Fruit fly (Drosophila melanogaster): Measurements from ENCODE around the gene eRF3.

eRF3 gene

DNA sequence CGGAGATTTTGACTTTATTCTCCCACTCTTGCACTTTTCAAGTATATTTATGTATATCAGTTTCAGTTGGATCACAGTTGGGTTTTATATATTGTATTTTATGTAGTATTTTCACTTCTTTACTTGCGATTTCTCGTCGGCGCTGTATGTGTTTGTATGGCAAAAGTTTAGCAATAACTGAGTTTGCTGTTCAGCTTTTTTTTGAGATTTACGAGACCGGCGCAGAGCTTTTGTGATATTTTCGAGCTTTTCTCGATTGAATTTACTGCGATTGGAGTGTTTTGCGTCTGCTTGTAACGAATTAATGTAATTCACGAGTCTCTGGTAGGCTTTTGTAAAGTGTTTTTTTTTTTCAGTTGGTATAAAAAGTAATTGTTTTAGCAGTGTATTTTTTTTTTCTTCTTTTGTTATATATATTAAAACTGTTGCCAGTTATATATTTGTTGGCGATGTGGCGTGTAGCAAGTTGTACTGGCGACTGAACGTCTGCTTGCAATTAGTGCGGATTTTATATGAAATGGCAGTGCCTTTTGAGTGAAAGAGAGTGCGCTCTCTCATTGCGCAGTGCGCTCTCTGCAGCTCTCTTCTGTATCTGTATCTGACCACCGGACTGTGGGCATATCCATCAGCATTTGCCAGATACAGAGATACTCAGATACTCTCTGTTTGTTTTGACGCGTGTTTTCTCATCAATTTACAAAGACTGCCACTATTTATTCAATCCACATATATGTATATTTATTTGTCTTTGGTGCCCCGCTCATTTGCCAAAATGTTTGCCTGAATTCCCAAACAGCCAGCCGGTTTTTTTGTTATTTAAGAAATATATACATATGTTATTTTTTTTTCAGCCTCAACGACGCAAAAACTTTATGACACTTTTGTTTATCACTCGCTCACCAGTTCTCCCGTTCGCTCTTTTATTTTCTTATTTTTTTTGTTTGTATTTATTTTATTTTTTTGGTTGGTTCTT lies 26.8 kb downstream of the eRF3 start (continued):
- TF ChIP-seq CG6792 (GFP tag; optimal IDR thresholded peaks at IDR 0.05), result peak; percentile 32
- TF ChIP-seq CG34406 (GFP tag; optimal IDR thresholded peaks at IDR 0.05), result peak; percentile 69
- peak; percentile 34 for TF ChIP-seq CG8632 (GFP tag; optimal IDR thresholded peaks at IDR 0.05)
- peak; percentile 86 for TF ChIP-seq CG9139 (GFP tag; optimal IDR thresholded peaks at IDR 0.05)
- peak; percentile 78 for TF ChIP-seq vri (GFP tag; optimal IDR thresholded peaks at IDR 0.05)
- TF ChIP-seq CG3919 (GFP tag; optimal IDR thresholded peaks at IDR 0.05), result peak; percentile 58
- peak; percentile 51 for TF ChIP-seq Eip75B (GFP tag; optimal IDR thresholded peaks at IDR 0.05)
- TF ChIP-seq Blimp-1 (GFP tag; optimal IDR thresholded peaks at IDR 0.05), result peak; percentile 56

DNA sequence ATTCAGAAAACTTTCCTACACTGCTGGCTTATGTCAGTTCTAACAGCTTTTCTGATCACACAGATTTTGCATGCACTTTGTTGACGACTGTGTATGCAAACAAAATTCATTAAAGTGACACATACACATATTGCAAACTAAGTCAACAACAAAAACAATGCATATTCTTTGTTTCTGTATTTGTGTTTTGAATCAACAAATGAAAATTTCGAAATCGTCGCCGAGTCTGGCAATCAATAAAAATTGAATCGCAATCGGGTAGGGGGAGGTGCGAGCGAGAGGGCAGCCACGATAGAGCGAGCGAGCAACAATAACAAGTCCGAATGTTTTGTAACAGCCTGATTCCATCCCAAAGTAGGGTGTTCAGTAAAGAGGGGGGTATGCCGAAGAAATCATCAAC lies 28.8 kb downstream of the eRF3 start:
- TF ChIP-seq vri (GFP tag; optimal IDR thresholded peaks at IDR 0.05) (peak; percentile 54), CG11762 (GFP tag; optimal IDR thresholded peaks at IDR 0.05; ENCODE audit: insufficient read depth) (no peak), Ets96B (tag; optimal IDR thresholded peaks at IDR 0.05) (no peak), CG15336 (GFP tag; IDR thresholded peaks at IDR 0.05) (no peak), ss (GFP tag; optimal IDR thresholded peaks at IDR 0.05) (no peak), CG9139 (GFP tag; optimal IDR thresholded peaks at IDR 0.05) (no peak), Sox14 (GFP tag; optimal IDR thresholded peaks at IDR 0.05) (peak; percentile 2), OdsH (GFP tag; optimal IDR thresholded peaks at IDR 0.05) (no peak), net (GFP tag; optimal IDR thresholded peaks at IDR 0.05) (no peak), lz (GFP tag; optimal IDR thresholded peaks at IDR 0.05) (no peak), CG31627 (GFP tag; optimal IDR thresholded peaks at IDR 0.05) (no peak), CG1621 (tag; optimal IDR thresholded peaks at IDR 0.05) (no peak), CG6854 (GFP tag; optimal IDR thresholded peaks at IDR 0.05) (no peak), acj6 (GFP tag; optimal IDR thresholded peaks at IDR 0.05) (no peak), Sox15 (GFP tag; optimal IDR thresholded peaks at IDR 0.05) (no peak), Eip78C (GFP tag) (no peak), dac (GFP tag; optimal IDR thresholded peaks at IDR 0.05) (no peak), fkh (GFP tag; optimal IDR thresholded peaks at IDR 0.05) (peak; percentile 65), CG10631 (GFP tag; optimal IDR thresholded peaks at IDR 0.05) (no peak), cyc (GFP tag; optimal IDR thresholded peaks at IDR 0.05) (no peak), esn (GFP tag; optimal IDR thresholded peaks at IDR 0.05) (no peak), CG6808 (GFP tag; optimal IDR thresholded peaks at IDR 0.05) (no peak), Hr38 (GFP tag; optimal IDR thresholded peaks at IDR 0.05) (no peak), fd59A (GFP tag; optimal IDR thresholded peaks at IDR 0.05) (no peak), Eip93F (GFP tag; optimal IDR thresholded peaks at IDR 0.05) (peak; percentile 5), Ets21C (GFP tag; optimal IDR thresholded peaks at IDR 0.05) (no peak), CG11294 (GFP tag; IDR thresholded peaks at IDR 0.05) (no peak), Met (GFP tag; optimal IDR thresholded peaks at IDR 0.05) (no peak), CG34406 (GFP tag; optimal IDR thresholded peaks at IDR 0.05) (no peak), CG7368 (GFP tag; optimal IDR thresholded peaks at IDR 0.05) (no peak), CG3032 (tag; optimal IDR thresholded peaks at IDR 0.05) (no peak)

DNA sequence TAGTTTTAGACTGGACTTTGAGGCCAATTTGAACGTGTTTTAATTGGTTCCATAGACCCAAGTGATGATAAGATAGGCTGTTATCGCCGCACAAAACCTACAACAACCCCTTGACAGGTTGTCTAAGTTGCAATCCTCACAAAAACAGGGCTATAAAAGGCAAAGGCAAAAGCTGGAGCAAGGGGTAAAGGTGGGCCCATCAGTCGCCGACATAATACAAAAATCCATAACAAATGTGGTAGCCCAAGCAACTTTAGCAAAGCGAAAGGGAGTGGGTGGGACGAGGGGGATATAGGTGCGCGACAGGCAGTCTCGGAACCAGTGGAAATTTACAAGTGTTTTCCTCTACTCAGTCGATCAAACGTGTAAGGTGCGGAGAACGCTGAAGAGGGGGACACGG lies 29.8 kb downstream of the eRF3 start:
- TF ChIP-seq dac (GFP tag; optimal IDR thresholded peaks at IDR 0.05), result no peak
- TF ChIP-seq fkh (GFP tag; optimal IDR thresholded peaks at IDR 0.05), result peak; percentile 15
- TF ChIP-seq vri (GFP tag; optimal IDR thresholded peaks at IDR 0.05), result no peak
- no peak for TF ChIP-seq CG8319 (GFP tag; optimal IDR thresholded peaks at IDR 0.05)
- no peak for TF ChIP-seq CG31627 (GFP tag; optimal IDR thresholded peaks at IDR 0.05)
- no peak for TF ChIP-seq CG3032 (tag; optimal IDR thresholded peaks at IDR 0.05)

Measured in whole organism, prepupa.